Worm (Caenorhabditis elegans): Measurements from ENCODE around the gene clec-141.

ce11 chrII:5388786-5389421 is 18.5 kb downstream of the clec-141 start, which contains the start of gene rsp-4:
- TF ChIP-seq elt-3 (tag; optimal IDR thresholded peaks at IDR 0.05) (no peak), nhr-237 (tag; optimal IDR thresholded peaks at IDR 0.05) (no peak), hlh-1 (tag; optimal IDR thresholded peaks at IDR 0.05) (no peak), ces-1 (GFP tag; optimal IDR thresholded peaks at IDR 0.05) (no peak), unc-120 (tag; optimal IDR thresholded peaks at IDR 0.05; ENCODE audit: poor library complexity, severe bottlenecking) (no peak), lin-13 (tag; optimal IDR thresholded peaks at IDR 0.05) (no peak), sem-2 (GFP tag; optimal IDR thresholded peaks at IDR 0.05) (no peak), nhr-76 (tag; optimal IDR thresholded peaks at IDR 0.05) (no peak), ceh-43 (GFP tag; optimal IDR thresholded peaks at IDR 0.05) (no peak), snpc-4 (tag; optimal IDR thresholded peaks at IDR 0.05) (no peak)
